ENCODE assay signal across 3 fruit fly cellular contexts in genomic region chrX:7475204-7475759, dm6.
TF ChIP-seq lines count a peak whose summit lies in the region.

No protein-coding gene starts in this region.

- TF ChIP-seq CTCF in whole organism, embryonic (GFP tag; optimal IDR thresholded peaks at IDR 0.05; lab: Kevin White, UChicago): no peak

TF ChIP-seq in whole organism, embryonic, 481 proteins besides CTCF, POLR2A, EP300 and RAD21 (continues in another document):
- TF ChIP-seq CG18262 (tag; optimal IDR thresholded peaks at IDR 0.05; lab: Kevin White, UChicago) (peak; percentile 35), Xrp1 (GFP tag; IDR thresholded peaks at IDR 0.05; lab: Robert Waterston, UW) (peak; percentile 27; the same call in 1 of the 2 replicates), Blimp-1 (GFP tag; optimal IDR thresholded peaks at IDR 0.05; lab: Kevin White, UChicago) (peak; percentile 17), CG14710 (tag; optimal IDR thresholded peaks at IDR 0.05; lab: Kevin White, UChicago) (peak; percentile 10), dmrt99B (tag; optimal IDR thresholded peaks at IDR 0.05; lab: Kevin White, UChicago) (peak; percentile 27), CG2712 (tag; optimal IDR thresholded peaks at IDR 0.05; lab: Kevin White, UChicago) (peak; percentile 27), row (GFP tag; IDR thresholded peaks at IDR 0.05; lab: Robert Waterston, UW) (peak; percentile 45; the same call in 2 of the 3 replicates), CG8281 (tag; optimal IDR thresholded peaks at IDR 0.05; lab: Kevin White, UChicago) (no peak), wdn (GFP tag; IDR thresholded peaks at IDR 0.05; lab: Robert Waterston, UW) (no peak), CG6689 (GFP tag; IDR thresholded peaks at IDR 0.05; lab: Robert Waterston, UW) (0 out of 2 replicates have a peak, but pooled peaks have one; percentile 26), MTF-1 (GFP tag; optimal IDR thresholded peaks at IDR 0.05; lab: Kevin White, UChicago; ENCODE audit: borderline replicate concordance) (no peak), dmrt11E (tag; optimal IDR thresholded peaks at IDR 0.05; lab: Kevin White, UChicago) (peak; percentile 12), CG11695 (GFP tag; IDR thresholded peaks at IDR 0.05; lab: Robert Waterston, UW) (0 out of 3 replicates have a peak, but pooled peaks have one; percentile 7), CG17829 (tag; optimal IDR thresholded peaks at IDR 0.05; lab: Kevin White, UChicago) (peak; percentile 7), Adf1 (GFP tag; IDR thresholded peaks at IDR 0.05; lab: Robert Waterston, UW) (no peak), CG18599 (GFP tag; optimal IDR thresholded peaks at IDR 0.05; lab: Kevin White, UChicago) (peak; percentile 39), CG8359 (GFP tag; optimal IDR thresholded peaks at IDR 0.05; lab: Kevin White, UChicago; ENCODE audit: borderline replicate concordance) (peak; percentile 97), CG7556 (GFP tag; optimal IDR thresholded peaks at IDR 0.05; lab: Kevin White, UChicago) (peak; percentile 18), CG2678 (tag; optimal IDR thresholded peaks at IDR 0.05; lab: Kevin White, UChicago) (peak; percentile 32), CG2120 (GFP tag; optimal IDR thresholded peaks at IDR 0.05; lab: Kevin White, UChicago) (peak; percentile 7), CG1603 (tag; optimal IDR thresholded peaks at IDR 0.05; lab: Kevin White, UChicago) (peak; percentile 5), D (optimal IDR thresholded peaks at IDR 0.05; lab: Kevin White, UChicago) (no peak), D (GFP tag; optimal IDR thresholded peaks at IDR 0.05; lab: Kevin White, UChicago) (peak; percentile 6), CG32532 (GFP tag; IDR thresholded peaks at IDR 0.05; lab: Robert Waterston, UW) (0 out of 2 replicates have a peak, but pooled peaks have one; percentile 11), CG5245 (GFP tag; optimal IDR thresholded peaks at IDR 0.05; lab: Kevin White, UChicago) (no peak), CG30403 (GFP tag; optimal IDR thresholded peaks at IDR 0.05; lab: Kevin White, UChicago) (peak; percentile 16), ci (GFP tag; IDR thresholded peaks at IDR 0.05; lab: Robert Waterston, UW) (0 out of 3 replicates have a peak, but pooled peaks have one; percentile 45), lab (GFP tag; optimal IDR thresholded peaks at IDR 0.05; lab: Kevin White, UChicago) (peak; percentile 2)

TF ChIP-seq in whole organism, prepupa, 60 proteins besides CTCF, POLR2A, EP300 and RAD21 (continues in another document):
- TF ChIP-seq CG11294 (GFP tag; IDR thresholded peaks at IDR 0.05; lab: Robert Waterston, UW) (no peak), CG6163 (GFP tag; IDR thresholded peaks at IDR 0.05; lab: Robert Waterston, UW) (no peak), Eip75B (GFP tag; optimal IDR thresholded peaks at IDR 0.05; lab: Kevin White, UChicago) (no peak), esn (GFP tag; optimal IDR thresholded peaks at IDR 0.05; lab: Kevin White, UChicago) (peak; percentile 60), CG6792 (GFP tag; optimal IDR thresholded peaks at IDR 0.05; lab: Kevin White, UChicago) (peak; percentile 28), CG8119 (GFP tag; IDR thresholded peaks at IDR 0.05; lab: Robert Waterston, UW) (no peak), achi (GFP tag; optimal IDR thresholded peaks at IDR 0.05; lab: Kevin White, UChicago) (no peak), net (GFP tag; optimal IDR thresholded peaks at IDR 0.05; lab: Kevin White, UChicago) (no peak), Lpt (GFP tag; optimal IDR thresholded peaks at IDR 0.05; lab: Kevin White, UChicago) (no peak), Smox (GFP tag; optimal IDR thresholded peaks at IDR 0.05; lab: Kevin White, UChicago) (peak; percentile 34), fkh (GFP tag; optimal IDR thresholded peaks at IDR 0.05; lab: Kevin White, UChicago) (no peak), Sox15 (GFP tag; optimal IDR thresholded peaks at IDR 0.05; lab: Kevin White, UChicago) (no peak), CG32006 (GFP tag; optimal IDR thresholded peaks at IDR 0.05; lab: Kevin White, UChicago) (no peak), Sox102F (GFP tag; optimal IDR thresholded peaks at IDR 0.05; lab: Kevin White, UChicago) (peak; percentile 18), CG31627 (GFP tag; optimal IDR thresholded peaks at IDR 0.05; lab: Kevin White, UChicago) (peak; percentile 59), Eip78C (GFP tag; lab: Kevin White, UChicago) (peak; percentile 34), Ets96B (tag; optimal IDR thresholded peaks at IDR 0.05; lab: Kevin White, UChicago) (no peak), Hr39 (GFP tag; optimal IDR thresholded peaks at IDR 0.05; lab: Kevin White, UChicago) (peak; percentile 25), CG6854 (GFP tag; optimal IDR thresholded peaks at IDR 0.05; lab: Kevin White, UChicago) (no peak), Sox14 (GFP tag; optimal IDR thresholded peaks at IDR 0.05; lab: Kevin White, UChicago) (no peak), lz (GFP tag; optimal IDR thresholded peaks at IDR 0.05; lab: Kevin White, UChicago) (peak; percentile 36), CG15336 (GFP tag; IDR thresholded peaks at IDR 0.05; lab: Robert Waterston, UW) (no peak), Met (GFP tag; optimal IDR thresholded peaks at IDR 0.05; lab: Kevin White, UChicago) (peak; percentile 26), pdm3 (GFP tag; optimal IDR thresholded peaks at IDR 0.05; lab: Kevin White, UChicago) (no peak), Eip93F (GFP tag; optimal IDR thresholded peaks at IDR 0.05; lab: Kevin White, UChicago) (no peak), Gug (GFP tag; IDR thresholded peaks at IDR 0.05; lab: Robert Waterston, UW) (no peak), Hr38 (GFP tag; optimal IDR thresholded peaks at IDR 0.05; lab: Kevin White, UChicago) (no peak), spab (GFP tag; optimal IDR thresholded peaks at IDR 0.05; lab: Kevin White, UChicago) (no peak), ss (GFP tag; optimal IDR thresholded peaks at IDR 0.05; lab: Kevin White, UChicago) (no peak), CG34406 (GFP tag; optimal IDR thresholded peaks at IDR 0.05; lab: Kevin White, UChicago) (no peak), CG7368 (GFP tag; optimal IDR thresholded peaks at IDR 0.05; lab: Kevin White, UChicago) (no peak), cyc (GFP tag; optimal IDR thresholded peaks at IDR 0.05; lab: Kevin White, UChicago) (peak; percentile 35), dsx (GFP tag; optimal IDR thresholded peaks at IDR 0.05; lab: Kevin White, UChicago; ENCODE audit: poor library complexity, severe bottlenecking) (no peak), CG16779 (tag; optimal IDR thresholded peaks at IDR 0.05; lab: Kevin White, UChicago) (no peak)

TF ChIP-seq in whole organism, wandering third instar larva, 38 proteins besides CTCF, POLR2A, EP300 and RAD21:
- TF ChIP-seq psq (GFP tag; optimal IDR thresholded peaks at IDR 0.05; lab: Kevin White, UChicago) (peak; percentile 3), Hr83 (GFP tag; optimal IDR thresholded peaks at IDR 0.05; lab: Kevin White, UChicago; ENCODE audit: poor library complexity, severe bottlenecking) (no peak), rgr (GFP tag; optimal IDR thresholded peaks at IDR 0.05; lab: Kevin White, UChicago) (peak; percentile 23), dmrt93B (GFP tag; optimal IDR thresholded peaks at IDR 0.05; lab: Kevin White, UChicago) (no peak), h (GFP tag; optimal IDR thresholded peaks at IDR 0.05; lab: Kevin White, UChicago) (no peak), fru (GFP tag; optimal IDR thresholded peaks at IDR 0.05; lab: Kevin White, UChicago) (peak; percentile 12), Abd-B (GFP tag; optimal IDR thresholded peaks at IDR 0.05; lab: Kevin White, UChicago) (no peak), CG32264 (GFP tag; optimal IDR thresholded peaks at IDR 0.05; lab: Kevin White, UChicago) (no peak), brk (GFP tag; optimal IDR thresholded peaks at IDR 0.05; lab: Kevin White, UChicago) (no peak), Sp1 (GFP tag; optimal IDR thresholded peaks at IDR 0.05; lab: Kevin White, UChicago) (peak; percentile 6), HLH106 (tag; optimal IDR thresholded peaks at IDR 0.05; lab: Kevin White, UChicago) (peak; percentile 29), foxo (GFP tag; optimal IDR thresholded peaks at IDR 0.05; lab: Kevin White, UChicago) (peak in 1 of 2 experiments; percentile 22)
TF ChIP-seq in whole organism, wandering third instar larva: peak in this region for 6.

Comparison
In these comparisons a context has a peak if more than half of its experiments do, and no peak if none do; other contexts are left out.
1. Of the 7 proteins assayed by ChIP-seq in both whole organism, embryonic and whole organism, prepupa: peak only in whole organism, embryonic: Blimp-1; only in whole organism, prepupa: Hr39; in both: Sox102F; in neither: 4.